Fruit fly (Drosophila melanogaster): Measurements from ENCODE around the gene ntc.
A peak's percentile ranks its signal among the peaks of the same experiment; 100 is the strongest.

Gene ntc

dm6 chr3L:3760395-3760997, 45.8 kb downstream of the ntc start (continued):
- TF ChIP-seq peb (GFP tag; IDR thresholded peaks at IDR 0.05), result no peak
- no peak for TF ChIP-seq ac (GFP tag; optimal IDR thresholded peaks at IDR 0.05)
- TF ChIP-seq CG10979 (tag; optimal IDR thresholded peaks at IDR 0.05), result no peak
- no peak for TF ChIP-seq CG2129 (GFP tag; IDR thresholded peaks at IDR 0.05; ENCODE audit: partially characterized antibody)
- TF ChIP-seq Dref (GFP tag; IDR thresholded peaks at IDR 0.05), result no peak
- peak; percentile 3 for TF ChIP-seq eyg (GFP tag; optimal IDR thresholded peaks at IDR 0.05)
- no peak for TF ChIP-seq HLH54F (GFP tag; optimal IDR thresholded peaks at IDR 0.05)
- TF ChIP-seq CG16779 (GFP tag; IDR thresholded peaks at IDR 0.05), result no peak
- peak; percentile 6 for TF ChIP-seq HmgZ (tag; optimal IDR thresholded peaks at IDR 0.05)
- no peak for TF ChIP-seq CG2712 (tag; optimal IDR thresholded peaks at IDR 0.05)
- no peak for TF ChIP-seq CG33557 (GFP tag; optimal IDR thresholded peaks at IDR 0.05)
- no peak for TF ChIP-seq zen2 (GFP tag; IDR thresholded peaks at IDR 0.05; ENCODE audit: partially characterized antibody)
- no peak for TF ChIP-seq Sin3A (optimal IDR thresholded peaks at IDR 0.05)
- TF ChIP-seq Nf-YA (GFP tag; IDR thresholded peaks at IDR 0.05), result no peak
- TF ChIP-seq CG11504 (tag; optimal IDR thresholded peaks at IDR 0.05), result peak; percentile 60
- TF ChIP-seq ap (GFP tag; IDR thresholded peaks at IDR 0.05), result 0 out of 2 replicates have a peak, but pooled peaks have one; percentile 4
- no peak for TF ChIP-seq Antp (GFP tag; optimal IDR thresholded peaks at IDR 0.05)
- TF ChIP-seq Gug (GFP tag; IDR thresholded peaks at IDR 0.05), result peak; percentile 25; the same call in 1 of the 4 replicates
- no peak for TF ChIP-seq sc (optimal IDR thresholded peaks at IDR 0.05)
- TF ChIP-seq sc (GFP tag; optimal IDR thresholded peaks at IDR 0.05), result no peak
- no peak for TF ChIP-seq HLH4C (GFP tag; IDR thresholded peaks at IDR 0.05; ENCODE audit: partially characterized antibody)
- peak; percentile 27; the same call in 1 of the 3 replicates for TF ChIP-seq CG6175 (GFP tag; IDR thresholded peaks at IDR 0.05)
- TF ChIP-seq MESR4 (GFP tag; optimal IDR thresholded peaks at IDR 0.05), result no peak
- TF ChIP-seq CG32532 (GFP tag; IDR thresholded peaks at IDR 0.05), result peak; percentile 75
- TF ChIP-seq ftz-f1 (GFP tag; optimal IDR thresholded peaks at IDR 0.05), result peak; percentile 91
- no peak for TF ChIP-seq sna (GFP tag; IDR thresholded peaks at IDR 0.05; ENCODE audit: partially characterized antibody)
- TF ChIP-seq CG18764 (GFP tag; optimal IDR thresholded peaks at IDR 0.05), result no peak
- no peak for TF ChIP-seq C15 (GFP tag; IDR thresholded peaks at IDR 0.05)
- TF ChIP-seq cad (GFP tag; optimal IDR thresholded peaks at IDR 0.05), result no peak
- peak; percentile 13 for TF ChIP-seq CG8924 (tag; optimal IDR thresholded peaks at IDR 0.05)
- no peak for TF ChIP-seq CG11093 (GFP tag; IDR thresholded peaks at IDR 0.05)
- no peak for TF ChIP-seq CG17328 (GFP tag; IDR thresholded peaks at IDR 0.05)
- peak; percentile 71 for TF ChIP-seq crol (GFP tag; IDR thresholded peaks at IDR 0.05)
- TF ChIP-seq Aef1 (GFP tag; IDR thresholded peaks at IDR 0.05), result peak; percentile 59; the same call in 2 of the 3 replicates
- TF ChIP-seq lilli (GFP tag; optimal IDR thresholded peaks at IDR 0.05), result peak; percentile 31
- TF ChIP-seq CG30020 (tag; optimal IDR thresholded peaks at IDR 0.05), result no peak
- no peak for TF ChIP-seq her (GFP tag; optimal IDR thresholded peaks at IDR 0.05)
- no peak for TF ChIP-seq pb (GFP tag; optimal IDR thresholded peaks at IDR 0.05)
- 0 out of 2 replicates have a peak, but pooled peaks have one; percentile 12 for TF ChIP-seq CG32772 (GFP tag; IDR thresholded peaks at IDR 0.05)
- TF ChIP-seq bsh (GFP tag; optimal IDR thresholded peaks at IDR 0.05), result no peak
- peak; percentile 49 for TF ChIP-seq CG10543 (GFP tag; optimal IDR thresholded peaks at IDR 0.05)
- no peak for TF ChIP-seq CG1024 (GFP tag; IDR thresholded peaks at IDR 0.05)
- TF ChIP-seq CG32767 (GFP tag; IDR thresholded peaks at IDR 0.05), result 0 out of 2 replicates have a peak, but pooled peaks have one; percentile 29
- TF ChIP-seq CG12659 (GFP tag; optimal IDR thresholded peaks at IDR 0.05), result no peak
- no peak for TF ChIP-seq CG9797 (GFP tag; optimal IDR thresholded peaks at IDR 0.05)
- no peak for TF ChIP-seq Mrtf (GFP tag; IDR thresholded peaks at IDR 0.05)
- peak; percentile 21 for TF ChIP-seq CG6854 (GFP tag; optimal IDR thresholded peaks at IDR 0.05)
- TF ChIP-seq ewg (GFP tag; optimal IDR thresholded peaks at IDR 0.05), result no peak
- no peak for TF ChIP-seq zf30C (GFP tag; optimal IDR thresholded peaks at IDR 0.05)
- no peak for TF ChIP-seq TFAM (GFP tag; optimal IDR thresholded peaks at IDR 0.05)
- no peak for TF ChIP-seq repo (GFP tag; optimal IDR thresholded peaks at IDR 0.05)
